Fruit fly (Drosophila melanogaster) S2 (cell line): ENCODE measurements around the gene Roc1a.
A peak's percentile ranks its signal among the peaks of the same experiment; 100 is the strongest.

ENCODE experiments used
- CG8478 ChIP-seq: fragments of >200 bp; optimal IDR thresholded peaks from 2 replicates; lab custom pipeline; 2018
- CTCF ChIP-seq, 2 experiments: fragments of >200 bp; optimal IDR thresholded peaks; 2 replicates each; lab custom pipeline; 2018

The Roc1a gene

dm6 chrX:647056-647627 lies at the start of gene Roc1a:
TSS of gene Roc1a (plus strand) at chrX:647304.
- TF ChIP-seq CG8478 (lab: Kevin White, UChicago) (no peak), CTCF (optimal IDR thresholded peaks at IDR 0.05; lab: Kevin White, UChicago) (no peak)

- no peak for TF ChIP-seq CTCF (optimal IDR thresholded peaks at IDR 0.05; lab: Kevin White, UChicago)
- TF ChIP-seq CG8478 (lab: Kevin White, UChicago): no peak
These were observed 48.6 kb upstream of the Roc1a start for dm6 chrX:598322-599057.

- TF ChIP-seq CTCF (optimal IDR thresholded peaks at IDR 0.05; lab: Kevin White, UChicago): no peak
- TF ChIP-seq CG8478 (lab: Kevin White, UChicago): no peak
These were observed 47.4 kb upstream of the Roc1a start for dm6 chrX:599727-600126.

dm6 chrX:601984-602383 lies 45.1 kb upstream of the Roc1a start:
- no peak for TF ChIP-seq CG8478 (lab: Kevin White, UChicago)
- no peak for TF ChIP-seq CTCF (optimal IDR thresholded peaks at IDR 0.05; lab: Kevin White, UChicago)

dm6 chrX:610048-610447 lies 37.1 kb upstream of the Roc1a start:
- TF ChIP-seq CTCF (optimal IDR thresholded peaks at IDR 0.05; lab: Kevin White, UChicago): no peak
- TF ChIP-seq CG8478 (lab: Kevin White, UChicago): no peak

- no peak for TF ChIP-seq CG8478 (lab: Kevin White, UChicago)
- TF ChIP-seq CTCF (optimal IDR thresholded peaks at IDR 0.05; lab: Kevin White, UChicago): no peak
These were observed 30.2 kb upstream of the Roc1a start for dm6 chrX:616761-617476.

dm6 chrX:617477-617795 lies 29.7 kb upstream of the Roc1a start:
- TF ChIP-seq CG8478 (lab: Kevin White, UChicago) (no peak), CTCF (optimal IDR thresholded peaks at IDR 0.05; lab: Kevin White, UChicago) (peak in 1 of 2 experiments; percentile 30)

dm6 chrX:618583-618982 lies 28.5 kb upstream of the Roc1a start:
- no peak for TF ChIP-seq CTCF (optimal IDR thresholded peaks at IDR 0.05; lab: Kevin White, UChicago)
- TF ChIP-seq CG8478 (lab: Kevin White, UChicago): no peak

dm6 chrX:619220-620101 lies 27.6 kb upstream of the Roc1a start:
- TF ChIP-seq CG8478 (lab: Kevin White, UChicago): no peak

- TF ChIP-seq CG8478 (lab: Kevin White, UChicago): no peak
- no peak for TF ChIP-seq CTCF (optimal IDR thresholded peaks at IDR 0.05; lab: Kevin White, UChicago)
These were observed 27.0 kb upstream of the Roc1a start, which contains the start of gene spdi for dm6 chrX:620102-620430. TSS of gene spdi (minus strand) at chrX:620195.

- no peak for TF ChIP-seq CG8478 (lab: Kevin White, UChicago)
- peak in 1 of 2 experiments; percentile 43 for TF ChIP-seq CTCF (optimal IDR thresholded peaks at IDR 0.05; lab: Kevin White, UChicago)
These were observed 26.0 kb upstream of the Roc1a start, which contains the start of the genes CG13365 and Vsp37A for dm6 chrX:621132-621555. TSS of gene CG13365 (minus strand) at chrX:621215. TSS of gene Vsp37A (plus strand) at chrX:621530.

dm6 chrX:623357-623756 lies 23.7 kb upstream of the Roc1a start, which contains the start of gene CG13369:
TSS of gene CG13369 (plus strand) at chrX:623468.
- TF ChIP-seq CTCF (optimal IDR thresholded peaks at IDR 0.05; lab: Kevin White, UChicago): no peak
- TF ChIP-seq CG8478 (lab: Kevin White, UChicago): no peak

- TF ChIP-seq CTCF (optimal IDR thresholded peaks at IDR 0.05; lab: Kevin White, UChicago) (no peak), CG8478 (lab: Kevin White, UChicago) (no peak)
These were observed 21.9 kb upstream of the Roc1a start, which contains the start of the genes CG13364 and Hinfp for dm6 chrX:625157-625627. TSS of gene CG13364 (minus strand) at chrX:625203. TSS of gene Hinfp (plus strand) at chrX:625542.

- TF ChIP-seq CTCF (optimal IDR thresholded peaks at IDR 0.05; lab: Kevin White, UChicago) (peak; percentile 22 to 26), CG8478 (lab: Kevin White, UChicago) (no peak)
These were observed 17.8 kb upstream of the Roc1a start, which contains the start of the genes RpL36 and Mybbp1A for dm6 chrX:629239-629821. TSS of gene RpL36 (minus strand) at chrX:629483. TSS of gene Mybbp1A (plus strand) at chrX:629773.
